Worm (Caenorhabditis elegans) whole organism, early embryonic: ENCODE data around the gene vps-29.

Source experiments
- B0310.2 ChIP-seq: sonication (generic microtip); optimal IDR thresholded peaks from 2 replicates; lab custom pipeline; 2016; ENCODE audit warnings: mild to moderate bottlenecking, missing genetic modification characterization, missing compliant biosample characterization
- tra-4 ChIP-seq: sonication (generic microtip); optimal IDR thresholded peaks from 2 replicates; lab custom pipeline; 2017; ENCODE audit warnings: missing genetic modification characterization, missing compliant biosample characterization

DNA sequence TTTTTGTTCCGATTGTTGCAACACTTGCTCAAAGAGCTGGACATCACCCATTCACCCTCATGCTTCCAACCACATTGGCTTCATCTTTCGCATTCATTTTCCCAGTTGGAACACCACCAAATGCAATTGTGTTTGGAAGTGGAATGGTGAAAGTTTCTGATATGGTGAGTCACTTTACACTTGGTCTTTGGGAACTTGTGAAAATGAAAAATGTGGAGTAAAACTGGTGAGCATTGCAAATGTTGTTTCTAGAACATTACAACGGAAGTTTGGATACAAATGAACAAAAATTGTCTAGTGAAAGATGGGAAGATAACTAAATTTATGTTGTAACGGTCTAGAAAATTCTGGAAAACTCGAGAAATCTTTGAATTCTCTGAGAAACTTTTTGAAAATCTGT lies 43.4 kb upstream of the vps-29 start:
- no peak for TF ChIP-seq tra-4 (tag; lab: Kevin White, UChicago)
- no peak for TF ChIP-seq B0310.2 (tag; lab: Kevin White, UChicago)
